Fruit fly (Drosophila melanogaster): ENCODE measurements around the gene CG6204.

Gene CG6204

dm6 chr3R:24221334-24222302 is 28.0 kb downstream of the CG6204 start, which contains the start of gene twin:
twin (minus strand) TSS chr3R:24221965.
- TF ChIP-seq psq (optimal IDR thresholded peaks at IDR 0.05) (peak; percentile 47), h (optimal IDR thresholded peaks at IDR 0.05) (no peak)

dm6 chr3R:24226744-24227143 is 33.1 kb downstream of the CG6204 start, which contains the start of the genes Spps and CG13609:
Spps (minus strand) TSS chr3R:24226934.
CG13609 (plus strand) TSS chr3R:24227023.
- no peak for TF ChIP-seq Myc (optimal IDR thresholded peaks at IDR 0.05)
- no peak for TF ChIP-seq psq (optimal IDR thresholded peaks at IDR 0.05)
- no peak for TF ChIP-seq h (optimal IDR thresholded peaks at IDR 0.05)
- no peak for TF ChIP-seq insv (optimal IDR thresholded peaks at IDR 0.05)
- TF ChIP-seq Sin3A (optimal IDR thresholded peaks at IDR 0.05), result no peak
- no peak for TF ChIP-seq ttk (optimal IDR thresholded peaks at IDR 0.05)

- TF ChIP-seq h (optimal IDR thresholded peaks at IDR 0.05), result no peak
- TF ChIP-seq ttk (optimal IDR thresholded peaks at IDR 0.05), result no peak
- TF ChIP-seq Myc (optimal IDR thresholded peaks at IDR 0.05), result no peak
- no peak for TF ChIP-seq insv (optimal IDR thresholded peaks at IDR 0.05)
- no peak for TF ChIP-seq Sin3A (optimal IDR thresholded peaks at IDR 0.05)
- TF ChIP-seq psq (optimal IDR thresholded peaks at IDR 0.05), result no peak
Observed at dm6 chr3R:24228675-24229074, 35.0 kb downstream of the CG6204 start, which contains the start of gene Acp95EF. Acp95EF (plus strand) TSS chr3R:24228975.

- no peak for TF ChIP-seq h (optimal IDR thresholded peaks at IDR 0.05)
- no peak for TF ChIP-seq Myc (optimal IDR thresholded peaks at IDR 0.05)
- TF ChIP-seq Sin3A (optimal IDR thresholded peaks at IDR 0.05), result no peak
- TF ChIP-seq ttk (optimal IDR thresholded peaks at IDR 0.05), result no peak
- no peak for TF ChIP-seq insv (optimal IDR thresholded peaks at IDR 0.05)
- TF ChIP-seq psq (optimal IDR thresholded peaks at IDR 0.05), result no peak
Observed at dm6 chr3R:24229870-24230422, 36.3 kb downstream of the CG6204 start, which contains the start of gene Spase22-23. Spase22-23 (minus strand) TSS chr3R:24230035.

dm6 chr3R:24230423-24231205 is 37.0 kb downstream of the CG6204 start, which contains the start of gene mask:
mask (plus strand) TSS chr3R:24230562.
- TF ChIP-seq ttk (optimal IDR thresholded peaks at IDR 0.05), result no peak
- TF ChIP-seq psq (optimal IDR thresholded peaks at IDR 0.05), result no peak
- TF ChIP-seq Myc (optimal IDR thresholded peaks at IDR 0.05), result no peak
- no peak for TF ChIP-seq insv (optimal IDR thresholded peaks at IDR 0.05)
- no peak for TF ChIP-seq h (optimal IDR thresholded peaks at IDR 0.05)
- no peak for TF ChIP-seq Sin3A (optimal IDR thresholded peaks at IDR 0.05)

dm6 chr3R:24231206-24231502 is 37.5 kb downstream of the CG6204 start:
- TF ChIP-seq psq (optimal IDR thresholded peaks at IDR 0.05) (peak; percentile 62), ttk (optimal IDR thresholded peaks at IDR 0.05) (no peak), Sin3A (optimal IDR thresholded peaks at IDR 0.05) (no peak), insv (optimal IDR thresholded peaks at IDR 0.05) (no peak), Myc (optimal IDR thresholded peaks at IDR 0.05) (no peak), h (optimal IDR thresholded peaks at IDR 0.05) (no peak)

- TF ChIP-seq ttk (optimal IDR thresholded peaks at IDR 0.05) (peak; percentile 90), Myc (optimal IDR thresholded peaks at IDR 0.05) (no peak)
Observed at dm6 chr3R:24231914-24232313, 38.3 kb downstream of the CG6204 start.

- no peak for TF ChIP-seq psq (optimal IDR thresholded peaks at IDR 0.05)
- TF ChIP-seq insv (optimal IDR thresholded peaks at IDR 0.05), result no peak
- TF ChIP-seq Myc (optimal IDR thresholded peaks at IDR 0.05), result no peak
- TF ChIP-seq Sin3A (optimal IDR thresholded peaks at IDR 0.05), result no peak
- no peak for TF ChIP-seq h (optimal IDR thresholded peaks at IDR 0.05)
- TF ChIP-seq ttk (optimal IDR thresholded peaks at IDR 0.05), result no peak
Observed at dm6 chr3R:24233366-24234161, 39.9 kb downstream of the CG6204 start.

- TF ChIP-seq h (optimal IDR thresholded peaks at IDR 0.05), result no peak
- no peak for TF ChIP-seq Sin3A (optimal IDR thresholded peaks at IDR 0.05)
- peak; percentile 53 for TF ChIP-seq psq (optimal IDR thresholded peaks at IDR 0.05)
- TF ChIP-seq ttk (optimal IDR thresholded peaks at IDR 0.05), result no peak
- TF ChIP-seq insv (optimal IDR thresholded peaks at IDR 0.05), result no peak
Observed at dm6 chr3R:24234162-24234529, 40.5 kb downstream of the CG6204 start.

dm6 chr3R:24234721-24235120 is 41.1 kb downstream of the CG6204 start:
- TF ChIP-seq insv (optimal IDR thresholded peaks at IDR 0.05), result no peak
